Fruit fly (Drosophila melanogaster) whole organism, prepupa: ENCODE data around the gene ben.

ENCODE experiments used
- CG10669 ChIP-seq: fragments of 200-800 bp; sonication (Bioruptor generic); optimal IDR thresholded peaks from 3 replicates; lab custom pipeline; 2018; ENCODE audit warnings: missing biosample characterization, mild to moderate bottlenecking, missing genetic modification characterization, moderate library complexity
- CG11294 ChIP-seq: fragments of 200-800 bp; sonication (Bioruptor generic); IDR thresholded peaks from 2 replicates; pipeline ENCODE4 v1.3.6; 2022; ENCODE audit warnings: missing biosample characterization, missing genetic modification characterization
- CG11762 ChIP-seq: fragments of 200-800 bp; sonication (Bioruptor generic); optimal IDR thresholded peaks from 3 replicates; lab custom pipeline; 2016; ENCODE audit warnings: missing biosample characterization, missing genetic modification characterization; ENCODE audit not compliant: insufficient read depth
- CG11902 ChIP-seq: fragments of 200-800 bp; sonication (Bioruptor generic); optimal IDR thresholded peaks from 3 replicates; lab custom pipeline; 2016; ENCODE audit warnings: missing biosample characterization, missing genetic modification characterization
- CG7368 ChIP-seq: fragments of 200-800 bp; sonication (Bioruptor generic); optimal IDR thresholded peaks from 3 replicates; lab custom pipeline; 2016; ENCODE audit warnings: missing biosample characterization, missing genetic modification characterization
- CG9139 ChIP-seq: fragments of 200-800 bp; sonication (Bioruptor generic); optimal IDR thresholded peaks from 3 replicates; lab custom pipeline; 2017; ENCODE audit warnings: missing biosample characterization, mild to moderate bottlenecking, missing genetic modification characterization
- Eip75B ChIP-seq: fragments of 200-800 bp; sonication (Bioruptor generic); optimal IDR thresholded peaks from 3 replicates; lab custom pipeline; 2016; ENCODE audit warnings: missing biosample characterization, missing genetic modification characterization
- Gug ChIP-seq: fragments of 200-800 bp; sonication (Bioruptor generic); IDR thresholded peaks from 2 replicates; pipeline ENCODE4 v1.3.6; 2022; ENCODE audit warnings: missing biosample characterization, missing genetic modification characterization
- Hr38 ChIP-seq: sonication (Bioruptor generic); optimal IDR thresholded peaks from 2 replicates; lab custom pipeline; 2016; ENCODE audit warnings: missing biosample characterization, missing genetic modification characterization
- Lpt ChIP-seq: fragments of 200-800 bp; sonication (Bioruptor generic); optimal IDR thresholded peaks from 3 replicates; lab custom pipeline; 2016; ENCODE audit warnings: missing biosample characterization, missing genetic modification characterization
- Sox15 ChIP-seq: fragments of 200-800 bp; sonication (Bioruptor generic); optimal IDR thresholded peaks from 3 replicates; lab custom pipeline; 2016; ENCODE audit warnings: missing biosample characterization, missing genetic modification characterization
- achi ChIP-seq: fragments of 200-800 bp; sonication (Bioruptor generic); optimal IDR thresholded peaks from 3 replicates; lab custom pipeline; 2016; ENCODE audit warnings: missing biosample characterization, missing genetic modification characterization
- cyc ChIP-seq: fragments of 200-800 bp; sonication (Bioruptor generic); optimal IDR thresholded peaks from 3 replicates; lab custom pipeline; 2016; ENCODE audit warnings: missing biosample characterization, missing genetic modification characterization
- pdm3 ChIP-seq: fragments of 200-800 bp; sonication (Bioruptor generic); optimal IDR thresholded peaks from 3 replicates; lab custom pipeline; 2016; ENCODE audit warnings: missing biosample characterization, missing genetic modification characterization

ben gene

dm6 chrX:14038023-14038422, 41.9 kb downstream of the ben start (continued):
- TF ChIP-seq Sox15: no peak
- peak; percentile 48 for TF ChIP-seq achi
- peak; percentile 81 for TF ChIP-seq CG10669 (GFP tag; lab: Kevin White, UChicago)
- peak; percentile 58 for TF ChIP-seq Eip75B
- no peak for TF ChIP-seq Hr38 (GFP tag; lab: Kevin White, UChicago)
- no peak for TF ChIP-seq cyc (GFP tag; lab: Kevin White, UChicago)
- TF ChIP-seq Gug (GFP tag; lab: Robert Waterston, UW): peak; percentile 36
- TF ChIP-seq pdm3 (GFP tag; lab: Kevin White, UChicago): peak; percentile 52
- TF ChIP-seq Lpt: peak; percentile 77
- TF ChIP-seq CG11294 (GFP tag; lab: Robert Waterston, UW): no peak
- TF ChIP-seq CG11902 (GFP tag; lab: Kevin White, UChicago): no peak
- TF ChIP-seq CG7368 (GFP tag; lab: Kevin White, UChicago): peak; percentile 78
- peak; percentile 14 for TF ChIP-seq CG11762 (GFP tag; lab: Kevin White, UChicago)
- TF ChIP-seq CG9139 (GFP tag; lab: Kevin White, UChicago): peak; percentile 94
